Fruit fly (Drosophila melanogaster) whole organism, embryonic: Measurements from ENCODE around the gene CG14110.

Experiments used
- Aef1 ChIP-seq: fragments of 200-800 bp; sonication (Bioruptor generic); IDR thresholded peaks from 3 replicates; pipeline ENCODE4 v1.3.6; 2022; ENCODE audit warnings: missing biosample characterization, missing genetic modification characterization
- Bdp1 ChIP-seq: fragments of 200-800 bp; sonication (Bioruptor generic); optimal IDR thresholded peaks from 3 replicates; lab custom pipeline; 2016; ENCODE audit warnings: missing biosample characterization, missing genetic modification characterization
- Bgb ChIP-seq: fragments of 200-800 bp; sonication (Bioruptor generic); IDR thresholded peaks from 2 replicates; pipeline ENCODE4 v1.3.6; 2022; ENCODE audit warnings: missing biosample characterization, missing genetic modification characterization; ENCODE audit not compliant: partially characterized antibody
- CG11085 ChIP-seq: fragments of 200-800 bp; sonication (Bioruptor generic); IDR thresholded peaks from 2 replicates; pipeline ENCODE4 v1.3.6; 2022; ENCODE audit warnings: missing biosample characterization, missing genetic modification characterization
- CG14860 ChIP-seq: fragments of 200-800 bp; sonication (Bioruptor generic); IDR thresholded peaks from 3 replicates; pipeline ENCODE4 v1.3.6; 2022; ENCODE audit warnings: missing biosample characterization, missing genetic modification characterization; ENCODE audit not compliant: partially characterized antibody
- CG15011 ChIP-seq: fragments of 200-800 bp; sonication (Bioruptor generic); optimal IDR thresholded peaks from 3 replicates; lab custom pipeline; 2018; ENCODE audit warnings: missing biosample characterization, mild to moderate bottlenecking, missing genetic modification characterization
- CG15601 ChIP-seq: fragments of 200-800 bp; sonication (Bioruptor generic); optimal IDR thresholded peaks from 3 replicates; lab custom pipeline; 2019; ENCODE audit warnings: missing biosample characterization, mild to moderate bottlenecking, missing genetic modification characterization, moderate library complexity
- CG1602 ChIP-seq: fragments of 200-800 bp; sonication (Bioruptor generic); optimal IDR thresholded peaks from 3 replicates; lab custom pipeline; 2016; ENCODE audit warnings: missing biosample characterization, missing genetic modification characterization
- CG16813 ChIP-seq: fragments of 200-800 bp; sonication (Bioruptor generic); IDR thresholded peaks from 3 replicates; pipeline ENCODE4 v1.3.6; 2022; ENCODE audit warnings: missing biosample characterization, missing genetic modification characterization; ENCODE audit not compliant: partially characterized antibody
- CG17361 ChIP-seq: fragments of 200-800 bp; sonication (Bioruptor generic); IDR thresholded peaks from 3 replicates; pipeline ENCODE4 v1.3.6; 2022; ENCODE audit warnings: missing biosample characterization, missing genetic modification characterization
- CG2712 ChIP-seq: fragments of 200-800 bp; optimal IDR thresholded peaks from 3 replicates; lab custom pipeline; 2019; ENCODE audit warnings: missing biosample characterization, mild to moderate bottlenecking, missing genetic modification characterization, moderate library complexity
- CG32767 ChIP-seq: fragments of 200-800 bp; sonication (Bioruptor generic); IDR thresholded peaks from 2 replicates; pipeline ENCODE4 v1.3.6; 2022; ENCODE audit warnings: missing biosample characterization, missing genetic modification characterization
- CG42726 ChIP-seq: fragments of 200-800 bp; sonication (Bioruptor generic); IDR thresholded peaks from 2 replicates; pipeline ENCODE4 v1.3.6; 2022; ENCODE audit warnings: missing biosample characterization, missing genetic modification characterization; ENCODE audit not compliant: partially characterized antibody
- CG6791 ChIP-seq: fragments of 200-800 bp; sonication (Bioruptor generic); IDR thresholded peaks from 3 replicates; pipeline ENCODE4 v1.3.6; 2022; ENCODE audit warnings: missing biosample characterization, missing genetic modification characterization; ENCODE audit not compliant: partially characterized antibody
- CG7963 ChIP-seq: fragments of 200-800 bp; sonication (Bioruptor generic); IDR thresholded peaks from 3 replicates; pipeline ENCODE4 v1.3.6; 2022; ENCODE audit warnings: missing biosample characterization, missing genetic modification characterization; ENCODE audit not compliant: partially characterized antibody
- CG8924 ChIP-seq: fragments of 200-800 bp; optimal IDR thresholded peaks from 3 replicates; lab custom pipeline; 2019; ENCODE audit warnings: missing biosample characterization, mild to moderate bottlenecking, missing genetic modification characterization, moderate library complexity
- Deaf1 ChIP-seq: fragments of 200-800 bp; optimal IDR thresholded peaks from 3 replicates; lab custom pipeline; 2019; ENCODE audit warnings: missing biosample characterization, mild to moderate bottlenecking, missing genetic modification characterization, moderate library complexity
- Dfd ChIP-seq, 2 experiments: fragments of >200 bp; optimal IDR thresholded peaks; 2 replicates each; lab custom pipeline; 2017; ENCODE audit warnings: missing biosample characterization in 2 of 2, missing genetic modification characterization in 2 of 2
- Dll ChIP-seq: fragments of 200-800 bp; sonication (Bioruptor generic); IDR thresholded peaks from 4 replicates; pipeline ENCODE4 v1.3.6; 2022; ENCODE audit warnings: missing biosample characterization, missing genetic modification characterization; ENCODE audit not compliant: partially characterized antibody
- Drgx ChIP-seq: fragments of 200-800 bp; sonication (Bioruptor generic); IDR thresholded peaks from 2 replicates; pipeline ENCODE4 v1.3.6; 2022; ENCODE audit warnings: missing biosample characterization, missing genetic modification characterization
- Fer1 ChIP-seq: fragments of 200-800 bp; sonication (Bioruptor generic); optimal IDR thresholded peaks from 2 replicates; lab custom pipeline; 2017; ENCODE audit warnings: missing biosample characterization, mild to moderate bottlenecking, missing genetic modification characterization
- HLH3B ChIP-seq: fragments of 200-800 bp; sonication (Bioruptor generic); IDR thresholded peaks from 2 replicates; pipeline ENCODE4 v1.3.6; 2022; ENCODE audit warnings: missing biosample characterization, missing genetic modification characterization
- HLH4C ChIP-seq: fragments of 200-800 bp; sonication (Bioruptor generic); IDR thresholded peaks from 3 replicates; pipeline ENCODE4 v1.3.6; 2022; ENCODE audit warnings: missing biosample characterization, missing genetic modification characterization; ENCODE audit not compliant: partially characterized antibody
- Hand ChIP-seq: fragments of 200-800 bp; sonication (Bioruptor generic); optimal IDR thresholded peaks from 2 replicates; lab custom pipeline; 2017; ENCODE audit warnings: mild to moderate bottlenecking, missing biosample characterization, missing genetic modification reagents, missing genetic modification characterization
- Med ChIP-seq: fragments of 200-800 bp; sonication (Bioruptor generic); peaks from one replicate; lab custom pipeline; 2016; ENCODE audit warnings: missing biosample characterization, missing genetic modification characterization, mild to moderate bottlenecking, inconsistent platforms, moderate library complexity
- Myb ChIP-seq: fragments of 200-800 bp; sonication (Bioruptor generic); optimal IDR thresholded peaks from 2 replicates; lab custom pipeline; 2016; ENCODE audit warnings: missing biosample characterization, missing genetic modification characterization
- NFAT ChIP-seq: fragments of 200-800 bp; sonication (Bioruptor generic); IDR thresholded peaks from 2 replicates; pipeline ENCODE4 v1.3.6; 2022; ENCODE audit warnings: missing biosample characterization, missing genetic modification characterization
- Opbp ChIP-seq: fragments of 200-800 bp; sonication (Bioruptor generic); IDR thresholded peaks from 3 replicates; pipeline ENCODE4 v1.3.6; 2022; ENCODE audit warnings: missing biosample characterization, missing genetic modification characterization; ENCODE audit not compliant: partially characterized antibody
- Sry-δ ChIP-seq: fragments of 200-800 bp; sonication (Bioruptor generic); optimal IDR thresholded peaks from 2 replicates; lab custom pipeline; 2016; ENCODE audit warnings: missing biosample characterization, missing genetic modification characterization
- Trl ChIP-seq, 3 experiments: fragments of >200 bp in 2 of 3; fragments of 200-800 bp in 1 of 3; sonication (Bioruptor generic) in 1 of 3; optimal IDR thresholded peaks; 2 replicates in 1 of 3; 3 replicates in 2 of 3; lab custom pipeline; 2016 to 2017; ENCODE audit warnings: missing biosample characterization in 1 of 3, missing genetic modification characterization in 1 of 3
- amos ChIP-seq: fragments of 200-800 bp; sonication (Bioruptor generic); IDR thresholded peaks from 2 replicates; pipeline ENCODE4 v1.3.6; 2022; ENCODE audit warnings: missing biosample characterization, missing genetic modification characterization; ENCODE audit not compliant: partially characterized antibody
- ato ChIP-seq: fragments of 200-800 bp; sonication (Bioruptor generic); IDR thresholded peaks from 2 replicates; pipeline ENCODE4 v1.3.6; 2022; ENCODE audit warnings: missing biosample characterization, missing genetic modification characterization; ENCODE audit not compliant: partially characterized antibody
- bbx ChIP-seq: fragments of 200-800 bp; sonication (Bioruptor generic); IDR thresholded peaks from 2 replicates; pipeline ENCODE4 v1.3.6; 2022; ENCODE audit warnings: missing biosample characterization, missing genetic modification characterization; ENCODE audit not compliant: partially characterized antibody
- bsh ChIP-seq, 2 experiments: fragments of 200-800 bp; sonication (Bioruptor generic); optimal IDR thresholded peaks; 2 replicates each; lab custom pipeline; 2017 to 2018; ENCODE audit warnings: mild to moderate bottlenecking in 2 of 2, missing biosample characterization in 2 of 2, missing genetic modification characterization in 2 of 2, moderate library complexity in 1 of 2
- chinmo ChIP-seq: fragments of 200-800 bp; sonication (Bioruptor generic); IDR thresholded peaks from 4 replicates; pipeline ENCODE4 v1.3.6; 2022; ENCODE audit warnings: missing biosample characterization, missing genetic modification characterization; ENCODE audit not compliant: partially characterized antibody
- ci ChIP-seq: fragments of 200-800 bp; sonication (Bioruptor generic); IDR thresholded peaks from 3 replicates; pipeline ENCODE4 v1.3.6; 2022; ENCODE audit warnings: missing biosample characterization, missing genetic modification characterization
- dati ChIP-seq: fragments of 200-800 bp; sonication (Bioruptor generic); IDR thresholded peaks from 2 replicates; pipeline ENCODE4 v1.3.6; 2022; ENCODE audit warnings: missing biosample characterization, missing genetic modification characterization
- ems ChIP-seq: fragments of 200-800 bp; sonication (Bioruptor generic); optimal IDR thresholded peaks from 3 replicates; lab custom pipeline; 2016; ENCODE audit warnings: missing biosample characterization, missing genetic modification characterization
- ewg ChIP-seq: fragments of 200-800 bp; sonication (Bioruptor generic); optimal IDR thresholded peaks from 3 replicates; lab custom pipeline; 2017; ENCODE audit warnings: mild to moderate bottlenecking, missing biosample characterization, missing genetic modification reagents, missing genetic modification characterization
- exex ChIP-seq: fragments of 200-800 bp; sonication (Bioruptor generic); optimal IDR thresholded peaks from 4 replicates; lab custom pipeline; 2018; ENCODE audit warnings: missing biosample characterization, mild to moderate bottlenecking, missing genetic modification characterization, moderate library complexity
- mld ChIP-seq: fragments of 200-800 bp; sonication (Bioruptor generic); IDR thresholded peaks from 3 replicates; pipeline ENCODE4 v1.3.6; 2022; ENCODE audit warnings: missing biosample characterization, missing genetic modification characterization; ENCODE audit not compliant: partially characterized antibody
- nerfin-2 ChIP-seq: fragments of 200-800 bp; sonication (Bioruptor generic); IDR thresholded peaks from 2 replicates; pipeline ENCODE4 v1.3.6; 2022; ENCODE audit warnings: missing biosample characterization, missing genetic modification characterization; ENCODE audit not compliant: partially characterized antibody
- sna ChIP-seq: fragments of 200-800 bp; sonication (Bioruptor generic); IDR thresholded peaks from 2 replicates; pipeline ENCODE4 v1.3.6; 2022; ENCODE audit warnings: missing biosample characterization, missing genetic modification characterization; ENCODE audit not compliant: partially characterized antibody
- so ChIP-seq: fragments of 200-800 bp; sonication (Bioruptor generic); IDR thresholded peaks from 3 replicates; pipeline ENCODE4 v1.3.6; 2022; ENCODE audit warnings: missing biosample characterization, missing genetic modification characterization
- sr ChIP-seq: fragments of 200-800 bp; sonication (Bioruptor generic); IDR thresholded peaks from 3 replicates; pipeline ENCODE4 v1.3.6; 2022; ENCODE audit warnings: missing biosample characterization, missing genetic modification characterization
- zen2 ChIP-seq: fragments of 200-800 bp; sonication (Bioruptor generic); IDR thresholded peaks from 3 replicates; pipeline ENCODE4 v1.3.6; 2022; ENCODE audit warnings: missing biosample characterization, missing genetic modification characterization; ENCODE audit not compliant: partially characterized antibody

CG14110 gene

dm6 chr3L:13433522-13433921, 48.9 kb downstream of the CG14110 start (continued):
- TF ChIP-seq CG42726 (peak; percentile 60; the same call in 1 of the 2 replicates), CG16813 (peak; percentile 72), bbx (GFP tag; lab: Robert Waterston, UW) (peak; percentile 79), sna (peak; percentile 43), Bgb (GFP tag; lab: Robert Waterston, UW) (peak; percentile 78), ems (no peak), Sry-δ (GFP tag; lab: Kevin White, UChicago) (no peak), CG17361 (GFP tag; lab: Robert Waterston, UW) (no peak), CG15011 (GFP tag; lab: Kevin White, UChicago) (no peak), nerfin-2 (peak; percentile 78), zen2 (peak; percentile 47; the same call in 1 of the 3 replicates), ato (GFP tag; lab: Robert Waterston, UW) (peak; percentile 78), Fer1 (GFP tag; lab: Kevin White, UChicago) (no peak), mld (GFP tag; lab: Robert Waterston, UW) (peak; percentile 84; the same call in 2 of the 3 replicates), exex (tag; lab: Kevin White, UChicago) (peak; percentile 30), Bdp1 (GFP tag; lab: Kevin White, UChicago) (peak; percentile 99), Dll (peak; percentile 18; the same call in 1 of the 4 replicates), amos (GFP tag; lab: Robert Waterston, UW) (peak; percentile 81), CG7963 (GFP tag; lab: Robert Waterston, UW) (peak; percentile 72), HLH4C (GFP tag; lab: Robert Waterston, UW) (peak; percentile 62), CG15601 (tag; lab: Kevin White, UChicago) (peak; percentile 92), Opbp (GFP tag; lab: Robert Waterston, UW) (peak; percentile 89), CG6791 (GFP tag; lab: Robert Waterston, UW) (peak; percentile 76; the same call in 2 of the 3 replicates)

- TF ChIP-seq bsh (GFP tag; optimal IDR thresholded peaks at IDR 0.05; lab: Kevin White, UChicago), result peak in 1 of 2 experiments; percentile 49
- peak; percentile 74 for TF ChIP-seq Drgx
- peak; percentile 48; the same call in 1 of the 2 replicates for TF ChIP-seq CG32767 (GFP tag; lab: Robert Waterston, UW)
- no peak for TF ChIP-seq CG8924 (tag; lab: Kevin White, UChicago)
- 0 out of 3 replicates have a peak, but pooled peaks have one; percentile 50 for TF ChIP-seq mld (GFP tag; lab: Robert Waterston, UW)
- TF ChIP-seq Trl (optimal IDR thresholded peaks at IDR 0.05; lab: Kevin White, UChicago), result peak; percentile 51 to 54
- no peak for TF ChIP-seq Trl (GFP tag; optimal IDR thresholded peaks at IDR 0.05; lab: Kevin White, UChicago)
- 0 out of 4 replicates have a peak, but pooled peaks have one; percentile 52 for TF ChIP-seq chinmo (GFP tag; lab: Robert Waterston, UW)
- 0 out of 3 replicates have a peak, but pooled peaks have one; percentile 8 for TF ChIP-seq ci (GFP tag; lab: Robert Waterston, UW)
- TF ChIP-seq CG14860 (GFP tag; lab: Robert Waterston, UW), result no peak
- TF ChIP-seq so, result 0 out of 3 replicates have a peak, but pooled peaks have one; percentile 13
- TF ChIP-seq Med (GFP tag; lab: Kevin White, UChicago), result peak; percentile 57
- peak; percentile 18; the same call in 1 of the 2 replicates for TF ChIP-seq HLH3B (GFP tag; lab: Robert Waterston, UW)
- no peak for TF ChIP-seq Dfd (GFP tag; optimal IDR thresholded peaks at IDR 0.05; lab: Kevin White, UChicago)
- 0 out of 2 replicates have a peak, but pooled peaks have one; percentile 7 for TF ChIP-seq CG11085
- peak; percentile 40; the same call in 1 of the 2 replicates for TF ChIP-seq Bgb (GFP tag; lab: Robert Waterston, UW)
- TF ChIP-seq NFAT, result no peak
- peak; percentile 98 for TF ChIP-seq ewg (GFP tag; lab: Kevin White, UChicago)
- TF ChIP-seq sr, result 0 out of 3 replicates have a peak, but pooled peaks have one; percentile 52
- TF ChIP-seq Hand (GFP tag; lab: Kevin White, UChicago), result peak; percentile 8
- no peak for TF ChIP-seq dati
- no peak for TF ChIP-seq CG1602 (GFP tag; lab: Kevin White, UChicago)
- TF ChIP-seq Aef1 (GFP tag; lab: Robert Waterston, UW), result peak; percentile 29; the same call in 1 of the 3 replicates
- TF ChIP-seq CG2712, result peak; percentile 83
- peak; percentile 76 for TF ChIP-seq Myb (GFP tag; lab: Kevin White, UChicago)
- peak; percentile 46 for TF ChIP-seq Deaf1 (tag; lab: Kevin White, UChicago)
These were observed 50.7 kb downstream of the CG14110 start, which contains the start of gene CG10713 for dm6 chr3L:13435170-13435727. Gene CG10713 (minus strand): TSS chr3L:13435229.
